Fruit fly (Drosophila melanogaster) whole organism, larva: ENCODE measurements around the gene CG42557.
"Not testable (repeated sequence)": the region's sequence is repeated elsewhere in the genome, so short reads cannot be mapped to it uniquely, and the experiment has no call there.

Experiments used
- noc ChIP-seq: fragments of 200-800 bp; sonication (Bioruptor generic); optimal IDR thresholded peaks from 3 replicates; lab custom pipeline; 2019; ENCODE audit warnings: missing biosample characterization, mild to moderate bottlenecking, missing genetic modification characterization, moderate library complexity

The CG42557 gene

dm6 chr3R:29933007-29933464 lies at the start of gene CG42557, which contains the start of the genes Cog7 and CG42558:
TSS of gene CG42557 (plus strand) at chr3R:29933287.
TSS of gene Cog7 (minus strand) at chr3R:29933057.
TSS of gene CG42558 (plus strand) at chr3R:29933287.
- TF ChIP-seq noc (tag; lab: Kevin White, UChicago), result no peak

dm6 chr3R:29891183-29891582 lies 41.9 kb upstream of the CG42557 start:
- no peak for TF ChIP-seq noc (tag; lab: Kevin White, UChicago)

- TF ChIP-seq noc (tag; lab: Kevin White, UChicago), result no peak
Measured at dm6 chr3R:29893030-29893429, 40.1 kb upstream of the CG42557 start.

dm6 chr3R:29894393-29894792 lies 38.7 kb upstream of the CG42557 start:
- TF ChIP-seq noc (tag; lab: Kevin White, UChicago), result peak; percentile 67

dm6 chr3R:29898588-29898987 lies 34.5 kb upstream of the CG42557 start:
- peak; percentile 50 for TF ChIP-seq noc (tag; lab: Kevin White, UChicago)

dm6 chr3R:29899635-29900034 lies 33.5 kb upstream of the CG42557 start:
- TF ChIP-seq noc (tag; lab: Kevin White, UChicago), result no peak

dm6 chr3R:29903775-29904356 lies 29.2 kb upstream of the CG42557 start, which contains the start of gene CG15517:
TSS of gene CG15517 (minus strand) at chr3R:29903825.
- TF ChIP-seq noc (tag; lab: Kevin White, UChicago), result no peak

- no peak for TF ChIP-seq noc (tag; lab: Kevin White, UChicago)
Measured at dm6 chr3R:29905164-29905563, 27.9 kb upstream of the CG42557 start, which contains the start of gene CG15515. TSS of gene CG15515 (plus strand) at chr3R:29905464.

dm6 chr3R:29907601-29908175 lies 25.4 kb upstream of the CG42557 start, which contains the start of gene CG31036:
TSS of gene CG31036 (plus strand) at chr3R:29908107.
- TF ChIP-seq noc (tag; lab: Kevin White, UChicago), result no peak

- no peak for TF ChIP-seq noc (tag; lab: Kevin White, UChicago)
Measured at dm6 chr3R:29914246-29914645, 18.8 kb upstream of the CG42557 start, which contains the start of gene Capa. TSS of gene Capa (minus strand) at chr3R:29914346.

- no peak for TF ChIP-seq noc (tag; lab: Kevin White, UChicago)
Measured at dm6 chr3R:29920189-29920588, 12.9 kb upstream of the CG42557 start, which contains the start of gene trp. TSS of gene trp (minus strand) at chr3R:29920289.

dm6 chr3R:29921916-29922315 lies 11.2 kb upstream of the CG42557 start, which contains the start of gene Jon99Ciii:
TSS of gene Jon99Ciii (plus strand) at chr3R:29922216.
- not testable (repeated sequence) for TF ChIP-seq noc (tag; lab: Kevin White, UChicago)

dm6 chr3R:29924515-29924914 lies 8.6 kb upstream of the CG42557 start, which contains the start of gene Jon99Cii:
TSS of gene Jon99Cii (minus strand) at chr3R:29924615.
- TF ChIP-seq noc (tag; lab: Kevin White, UChicago), result peak; percentile 87

- peak; percentile 42 for TF ChIP-seq noc (tag; lab: Kevin White, UChicago)
Measured at dm6 chr3R:29926089-29926488, 7.0 kb upstream of the CG42557 start, which contains the start of gene Jon99Ci. TSS of gene Jon99Ci (minus strand) at chr3R:29926189.

dm6 chr3R:29926955-29927354 lies 6.1 kb upstream of the CG42557 start, which contains the start of gene CG15522:
TSS of gene CG15522 (plus strand) at chr3R:29927255.
- TF ChIP-seq noc (tag; lab: Kevin White, UChicago), result no peak

- TF ChIP-seq noc (tag; lab: Kevin White, UChicago), result no peak
Measured at dm6 chr3R:29930286-29930685, 2.8 kb upstream of the CG42557 start, which contains the start of gene alpha-Man-Ic. TSS of gene alpha-Man-Ic (minus strand) at chr3R:29930386.
